Fruit fly (Drosophila melanogaster): ENCODE measurements around the gene Edem1.

Edem1 gene

DNA sequence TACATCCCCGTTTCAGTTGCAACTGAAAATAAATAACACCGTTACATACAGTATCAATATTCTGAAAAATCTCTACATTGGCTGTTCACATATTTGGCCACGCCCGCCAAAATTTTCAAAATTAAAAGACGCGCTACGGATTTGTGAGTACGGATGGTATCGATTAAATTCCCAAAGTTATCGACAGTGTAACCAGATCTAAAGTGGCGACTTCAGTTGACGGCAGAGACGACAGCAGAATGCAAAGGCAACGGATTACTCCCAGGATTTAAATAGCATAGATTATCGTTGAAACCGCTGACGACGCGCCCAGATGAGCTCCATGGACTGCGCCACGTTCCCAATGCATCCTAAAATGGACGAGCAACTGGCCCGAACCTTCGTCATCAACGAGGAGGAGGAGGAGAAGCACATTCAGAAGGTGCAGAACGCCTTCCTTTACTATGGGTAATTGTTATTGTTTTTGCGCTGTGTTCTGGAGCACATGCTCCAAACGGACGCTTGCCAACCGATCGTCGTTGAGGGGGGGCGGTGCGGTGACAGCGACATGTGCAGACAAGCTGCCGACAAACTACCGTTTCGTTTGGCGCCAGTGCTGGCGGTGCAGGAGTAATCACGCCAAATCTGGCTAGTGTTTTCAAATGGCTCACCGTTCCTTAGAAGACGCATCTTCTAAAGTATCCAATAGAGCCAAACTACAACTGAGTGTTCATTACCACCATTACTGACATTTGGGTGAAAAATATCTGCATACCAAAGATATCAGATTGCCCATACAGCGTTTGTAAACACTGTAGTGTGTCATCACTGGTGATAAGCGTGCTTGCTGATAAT, 19.1 kb upstream of the Edem1 start, which contains the start of gene CG11596 (continued):
- no peak for TF ChIP-seq otp (GFP tag; IDR thresholded peaks at IDR 0.05)
- no peak for TF ChIP-seq Sox100B (GFP tag; optimal IDR thresholded peaks at IDR 0.05)
- TF ChIP-seq Sry-β (GFP tag; optimal IDR thresholded peaks at IDR 0.05): peak; percentile 93
- no peak for TF ChIP-seq Atf3 (GFP tag; optimal IDR thresholded peaks at IDR 0.05)
- peak; percentile 75 for TF ChIP-seq CG4617 (GFP tag; optimal IDR thresholded peaks at IDR 0.05; ENCODE audit: borderline replicate concordance)
- TF ChIP-seq YL-1 (GFP tag; optimal IDR thresholded peaks at IDR 0.05): peak; percentile 67
- TF ChIP-seq psq (GFP tag; optimal IDR thresholded peaks at IDR 0.05): no peak
- no peak for TF ChIP-seq Hr39 (optimal IDR thresholded peaks at IDR 0.05)
- TF ChIP-seq CG32772 (GFP tag; IDR thresholded peaks at IDR 0.05): no peak
- TF ChIP-seq pb (GFP tag; optimal IDR thresholded peaks at IDR 0.05): no peak
- TF ChIP-seq HHEX (GFP tag; optimal IDR thresholded peaks at IDR 0.05): no peak
- TF ChIP-seq CG14014 (GFP tag; IDR thresholded peaks at IDR 0.05): no peak
- TF ChIP-seq nau (GFP tag; optimal IDR thresholded peaks at IDR 0.05): no peak
- TF ChIP-seq fru (optimal IDR thresholded peaks at IDR 0.05): no peak
- TF ChIP-seq Hr78 (GFP tag; optimal IDR thresholded peaks at IDR 0.05): no peak
- no peak for TF ChIP-seq Neu2 (GFP tag; optimal IDR thresholded peaks at IDR 0.05; ENCODE audit: borderline replicate concordance)
- TF ChIP-seq CG18262 (tag; optimal IDR thresholded peaks at IDR 0.05): no peak
- peak; percentile 50 for TF ChIP-seq Sin3A (optimal IDR thresholded peaks at IDR 0.05)
- TF ChIP-seq H2.0 (GFP tag; IDR thresholded peaks at IDR 0.05): no peak
- TF ChIP-seq CG12659 (GFP tag; optimal IDR thresholded peaks at IDR 0.05): peak; percentile 23
- TF ChIP-seq CG7839 (tag; optimal IDR thresholded peaks at IDR 0.05): no peak
- TF ChIP-seq CG11560 (tag; IDR thresholded peaks at IDR 0.05): no peak
- TF ChIP-seq CG17612 (GFP tag; IDR thresholded peaks at IDR 0.05): no peak
- peak; percentile 35; the same call in 1 of the 2 replicates for TF ChIP-seq unc-4 (GFP tag; IDR thresholded peaks at IDR 0.05; ENCODE audit: partially characterized antibody)
- TF ChIP-seq tup (GFP tag; optimal IDR thresholded peaks at IDR 0.05): no peak
- TF ChIP-seq emc (GFP tag; optimal IDR thresholded peaks at IDR 0.05): no peak
- TF ChIP-seq tna (GFP tag; IDR thresholded peaks at IDR 0.05; ENCODE audit: partially characterized antibody): no peak
- TF ChIP-seq Trl (optimal IDR thresholded peaks at IDR 0.05): no peak
- no peak for TF ChIP-seq Trl (GFP tag; optimal IDR thresholded peaks at IDR 0.05)
- TF ChIP-seq pita (GFP tag; optimal IDR thresholded peaks at IDR 0.05): no peak
- TF ChIP-seq Dip2 (GFP tag; IDR thresholded peaks at IDR 0.05): no peak
- peak; percentile 56 for TF ChIP-seq sens (GFP tag)
- no peak for TF ChIP-seq ac (GFP tag; optimal IDR thresholded peaks at IDR 0.05)
- TF ChIP-seq sens-2 (GFP tag; IDR thresholded peaks at IDR 0.05): no peak
- no peak for TF ChIP-seq Doc2 (GFP tag; IDR thresholded peaks at IDR 0.05)
- peak; percentile 33 for TF ChIP-seq shn (GFP tag; optimal IDR thresholded peaks at IDR 0.05)
- TF ChIP-seq CG7556 (GFP tag; optimal IDR thresholded peaks at IDR 0.05): no peak
- TF ChIP-seq CG6254 (GFP tag; optimal IDR thresholded peaks at IDR 0.05): no peak
- TF ChIP-seq CG10959 (GFP tag; IDR thresholded peaks at IDR 0.05): no peak
- TF ChIP-seq hkb (optimal IDR thresholded peaks at IDR 0.05): no peak
- 0 out of 2 replicates have a peak, but pooled peaks have one; percentile 26 for TF ChIP-seq hkb (GFP tag; IDR thresholded peaks at IDR 0.05)
- TF ChIP-seq CG15479 (GFP tag; optimal IDR thresholded peaks at IDR 0.05): no peak
- TF ChIP-seq sqz (GFP tag; optimal IDR thresholded peaks at IDR 0.05): no peak
- TF ChIP-seq CG13775 (GFP tag; optimal IDR thresholded peaks at IDR 0.05): no peak
- TF ChIP-seq Hmr (GFP tag; optimal IDR thresholded peaks at IDR 0.05): peak; percentile 17
- no peak for TF ChIP-seq CG7963 (GFP tag; IDR thresholded peaks at IDR 0.05; ENCODE audit: partially characterized antibody)
- TF ChIP-seq Dip3 (GFP tag; optimal IDR thresholded peaks at IDR 0.05): no peak
- TF ChIP-seq Ets65A (GFP tag): no peak
- no peak for TF ChIP-seq CG13123 (GFP tag; optimal IDR thresholded peaks at IDR 0.05)
- TF ChIP-seq Dref (GFP tag; IDR thresholded peaks at IDR 0.05): peak; percentile 79
- TF ChIP-seq Jarid2 (GFP tag; optimal IDR thresholded peaks at IDR 0.05): no peak
